Fruit fly (Drosophila melanogaster) whole organism, embryonic: ENCODE results near the gene barc.

ENCODE experiments used
- CG7271 ChIP-seq: fragments of 200-800 bp; sonication (Bioruptor generic); optimal IDR thresholded peaks from 2 replicates; lab custom pipeline; 2018; ENCODE audit warnings: missing biosample characterization, mild to moderate bottlenecking, missing genetic modification characterization, moderate library complexity
- NFAT ChIP-seq: fragments of 200-800 bp; sonication (Bioruptor generic); IDR thresholded peaks from 2 replicates; pipeline ENCODE4 v1.3.6; 2022; ENCODE audit warnings: missing biosample characterization, missing genetic modification characterization
- ab ChIP-seq: fragments of 200-800 bp; sonication (Bioruptor generic); optimal IDR thresholded peaks from 2 replicates; lab custom pipeline; 2016; ENCODE audit warnings: missing biosample characterization, missing genetic modification characterization
- pros ChIP-seq: fragments of 200-800 bp; sonication (Bioruptor generic); optimal IDR thresholded peaks from 3 replicates; lab custom pipeline; 2019; ENCODE audit warnings: missing biosample characterization, mild to moderate bottlenecking, missing genetic modification characterization, moderate library complexity
- wdn ChIP-seq: fragments of 200-800 bp; sonication (Bioruptor generic); IDR thresholded peaks from 2 replicates; pipeline ENCODE4 v1.3.6; 2022; ENCODE audit warnings: missing biosample characterization, missing genetic modification characterization

DNA sequence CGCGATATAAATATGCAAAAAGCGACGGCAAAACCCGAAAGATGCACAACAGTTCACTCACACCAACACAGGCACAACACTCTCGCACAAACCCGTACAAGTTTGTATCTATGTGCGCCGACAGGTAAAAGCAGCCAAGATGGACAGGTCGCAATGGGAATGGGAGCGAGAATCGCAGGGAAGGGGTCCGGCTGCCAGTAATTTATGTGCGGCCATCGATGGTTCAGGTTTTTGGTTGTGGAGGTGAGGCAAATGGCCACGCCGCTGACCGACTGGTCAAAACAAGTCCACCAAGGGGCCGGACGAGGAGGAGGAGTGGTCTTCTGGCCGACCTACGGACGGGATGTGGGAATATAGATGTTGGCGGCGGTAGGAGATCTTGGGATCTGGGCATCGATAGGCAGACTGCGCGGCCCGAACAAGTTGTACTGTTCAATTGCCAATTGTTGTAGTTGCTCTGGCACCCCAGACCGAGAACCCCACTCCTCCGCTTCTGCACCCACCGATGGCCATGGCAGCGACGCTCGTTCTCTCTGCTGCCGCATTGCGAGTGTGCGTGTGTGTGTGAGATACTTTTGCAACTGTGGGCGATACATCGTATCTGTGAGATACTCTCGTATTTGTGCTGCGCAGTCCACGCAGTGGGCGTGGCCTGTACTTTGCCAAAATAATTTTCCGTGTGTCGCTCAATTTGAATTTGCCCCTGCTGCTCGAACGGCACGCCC, 27.4 kb upstream of the barc start:
- TF ChIP-seq pros (GFP tag; lab: Kevin White, UChicago) (no peak), wdn (no peak), CG7271 (tag; lab: Kevin White, UChicago) (no peak), NFAT (GFP tag; lab: Robert Waterston, UW) (no peak), ab (no peak)
